Worm (Caenorhabditis elegans): ENCODE results near the gene ddo-2.

ce11 chrV:7420162-7420561 lies 15.3 kb downstream of the ddo-2 start, which contains the start of gene srxa-4:
- TF ChIP-seq him-1 (tag; optimal IDR thresholded peaks at IDR 0.05) (no peak), W03F9.2 (tag; optimal IDR thresholded peaks at IDR 0.05) (no peak)

Measured in whole organism, L4/young adult.